Fruit fly (Drosophila melanogaster): ENCODE data around the gene Rab23.

dm6 chr3R:5636519-5637430, 48.5 kb downstream of the Rab23 start, which contains the start of the genes CG31548 and CG12170:
- TF ChIP-seq pan (optimal IDR thresholded peaks at IDR 0.05) (no peak), h (GFP tag; optimal IDR thresholded peaks at IDR 0.05) (no peak), foxo (GFP tag; optimal IDR thresholded peaks at IDR 0.05) (no peak), OdsH (GFP tag; optimal IDR thresholded peaks at IDR 0.05) (peak; percentile 1), dsf (GFP tag; optimal IDR thresholded peaks at IDR 0.05; ENCODE audit: borderline replicate concordance) (no peak), Dfd (GFP tag; optimal IDR thresholded peaks at IDR 0.05) (no peak), Myc (optimal IDR thresholded peaks at IDR 0.05) (no peak), ey (GFP tag; optimal IDR thresholded peaks at IDR 0.05) (peak; percentile 37), GATAd (GFP tag; optimal IDR thresholded peaks at IDR 0.05) (no peak), Dif (GFP tag; optimal IDR thresholded peaks at IDR 0.05; ENCODE audit: partially characterized antibody) (no peak), rgr (GFP tag; optimal IDR thresholded peaks at IDR 0.05) (no peak)

All from whole organism, wandering third instar larva.